Fruit fly (Drosophila melanogaster) whole organism, prepupa: ENCODE data around the gene Ets21C.

Source experiments
- Blimp-1 ChIP-seq: fragments of 200-800 bp; sonication (Bioruptor generic); optimal IDR thresholded peaks from 3 replicates; lab custom pipeline; 2017; ENCODE audit warnings: missing biosample characterization, missing genetic modification characterization, mild to moderate bottlenecking, moderate library complexity, missing genetic modification reagents
- CG10631 ChIP-seq: fragments of 200-800 bp; sonication (Bioruptor generic); optimal IDR thresholded peaks from 2 replicates; lab custom pipeline; 2016; ENCODE audit warnings: missing biosample characterization, missing genetic modification characterization
- CG10669 ChIP-seq: fragments of 200-800 bp; sonication (Bioruptor generic); optimal IDR thresholded peaks from 3 replicates; lab custom pipeline; 2018; ENCODE audit warnings: missing biosample characterization, mild to moderate bottlenecking, missing genetic modification characterization, moderate library complexity
- CG11762 ChIP-seq: fragments of 200-800 bp; sonication (Bioruptor generic); optimal IDR thresholded peaks from 3 replicates; lab custom pipeline; 2016; ENCODE audit warnings: missing biosample characterization, missing genetic modification characterization; ENCODE audit not compliant: insufficient read depth
- CG11902 ChIP-seq: fragments of 200-800 bp; sonication (Bioruptor generic); optimal IDR thresholded peaks from 3 replicates; lab custom pipeline; 2016; ENCODE audit warnings: missing biosample characterization, missing genetic modification characterization
- CG15336 ChIP-seq: fragments of 200-800 bp; sonication (Bioruptor generic); IDR thresholded peaks from 2 replicates; pipeline ENCODE4 v1.3.6; 2022; ENCODE audit warnings: missing biosample characterization, missing genetic modification characterization
- CG1621 ChIP-seq: fragments of 200-800 bp; sonication (Bioruptor generic); optimal IDR thresholded peaks from 3 replicates; lab custom pipeline; 2018; ENCODE audit warnings: missing biosample characterization, mild to moderate bottlenecking, missing genetic modification characterization
- CG16779 ChIP-seq: fragments of 200-800 bp; sonication (Bioruptor generic); optimal IDR thresholded peaks from 3 replicates; lab custom pipeline; 2017; ENCODE audit warnings: missing biosample characterization, mild to moderate bottlenecking, missing genetic modification characterization
- CG32006 ChIP-seq: fragments of 200-800 bp; sonication (Bioruptor generic); optimal IDR thresholded peaks from 3 replicates; lab custom pipeline; 2017; ENCODE audit warnings: missing biosample characterization, mild to moderate bottlenecking, missing genetic modification characterization
- CG3919 ChIP-seq: fragments of 200-800 bp; sonication (Bioruptor generic); optimal IDR thresholded peaks from 3 replicates; lab custom pipeline; 2016; ENCODE audit warnings: missing biosample characterization, missing genetic modification characterization
- CG6276 ChIP-seq: fragments of 200-800 bp; sonication (Bioruptor generic); optimal IDR thresholded peaks from 2 replicates; lab custom pipeline; 2017; ENCODE audit warnings: missing biosample characterization, mild to moderate bottlenecking, missing genetic modification characterization
- CG6792 ChIP-seq: fragments of 200-800 bp; sonication (Bioruptor generic); optimal IDR thresholded peaks from 3 replicates; lab custom pipeline; 2016; ENCODE audit warnings: missing biosample characterization, missing genetic modification characterization
- CG6854 ChIP-seq: fragments of 200-800 bp; sonication (Bioruptor generic); optimal IDR thresholded peaks from 2 replicates; lab custom pipeline; 2017; ENCODE audit warnings: missing biosample characterization, mild to moderate bottlenecking, missing genetic modification characterization
- CG7368 ChIP-seq: fragments of 200-800 bp; sonication (Bioruptor generic); optimal IDR thresholded peaks from 3 replicates; lab custom pipeline; 2016; ENCODE audit warnings: missing biosample characterization, missing genetic modification characterization
- CG8119 ChIP-seq: fragments of 200-800 bp; sonication (Bioruptor generic); IDR thresholded peaks from 3 replicates; pipeline ENCODE4 v1.3.6; 2022; ENCODE audit warnings: missing biosample characterization, missing genetic modification characterization
- CG8319 ChIP-seq: fragments of 200-800 bp; sonication (Bioruptor generic); optimal IDR thresholded peaks from 3 replicates; lab custom pipeline; 2016; ENCODE audit warnings: missing biosample characterization, missing genetic modification characterization
- CG8632 ChIP-seq: fragments of 200-800 bp; sonication (Bioruptor generic); optimal IDR thresholded peaks from 3 replicates; lab custom pipeline; 2016; ENCODE audit warnings: missing biosample characterization, missing genetic modification characterization
- CG9139 ChIP-seq: fragments of 200-800 bp; sonication (Bioruptor generic); optimal IDR thresholded peaks from 3 replicates; lab custom pipeline; 2017; ENCODE audit warnings: missing biosample characterization, mild to moderate bottlenecking, missing genetic modification characterization
- Ets21C ChIP-seq: fragments of 200-800 bp; sonication (Bioruptor generic); optimal IDR thresholded peaks from 3 replicates; lab custom pipeline; 2016; ENCODE audit warnings: missing biosample characterization, missing genetic modification characterization
- Ets96B ChIP-seq: fragments of 200-800 bp; optimal IDR thresholded peaks from 2 replicates; lab custom pipeline; 2019; ENCODE audit warnings: missing biosample characterization, mild to moderate bottlenecking, missing genetic modification characterization, moderate library complexity
- Gug ChIP-seq: fragments of 200-800 bp; sonication (Bioruptor generic); IDR thresholded peaks from 2 replicates; pipeline ENCODE4 v1.3.6; 2022; ENCODE audit warnings: missing biosample characterization, missing genetic modification characterization
- Hr38 ChIP-seq: sonication (Bioruptor generic); optimal IDR thresholded peaks from 2 replicates; lab custom pipeline; 2016; ENCODE audit warnings: missing biosample characterization, missing genetic modification characterization
- Hr39 ChIP-seq: fragments of 200-800 bp; sonication (Bioruptor generic); optimal IDR thresholded peaks from 2 replicates; lab custom pipeline; 2016; ENCODE audit warnings: missing biosample characterization, missing genetic modification characterization
- Hr4 ChIP-seq: fragments of 200-800 bp; sonication (Bioruptor generic); optimal IDR thresholded peaks from 3 replicates; lab custom pipeline; 2016; ENCODE audit warnings: missing biosample characterization, missing genetic modification characterization
- Lpt ChIP-seq: fragments of 200-800 bp; sonication (Bioruptor generic); optimal IDR thresholded peaks from 3 replicates; lab custom pipeline; 2016; ENCODE audit warnings: missing biosample characterization, missing genetic modification characterization
- Met ChIP-seq: fragments of 200-800 bp; sonication (Bioruptor generic); optimal IDR thresholded peaks from 3 replicates; lab custom pipeline; 2016; ENCODE audit warnings: missing biosample characterization, missing genetic modification characterization
- OdsH ChIP-seq: fragments of 200-800 bp; sonication (Bioruptor generic); optimal IDR thresholded peaks from 3 replicates; lab custom pipeline; 2016; ENCODE audit warnings: missing biosample characterization, missing genetic modification characterization
- Smox ChIP-seq: fragments of 200-800 bp; sonication (Bioruptor generic); optimal IDR thresholded peaks from 3 replicates; lab custom pipeline; 2016; ENCODE audit warnings: missing biosample characterization, missing genetic modification characterization
- Sox102F ChIP-seq: fragments of 200-800 bp; sonication (Bioruptor generic); optimal IDR thresholded peaks from 2 replicates; lab custom pipeline; 2016; ENCODE audit warnings: missing biosample characterization, mild to moderate bottlenecking, missing genetic modification characterization
- Sox14 ChIP-seq: fragments of 200-800 bp; sonication (Bioruptor generic); optimal IDR thresholded peaks from 3 replicates; lab custom pipeline; 2016; ENCODE audit warnings: missing biosample characterization, missing genetic modification characterization
- Sox15 ChIP-seq: fragments of 200-800 bp; sonication (Bioruptor generic); optimal IDR thresholded peaks from 3 replicates; lab custom pipeline; 2016; ENCODE audit warnings: missing biosample characterization, missing genetic modification characterization
- achi ChIP-seq: fragments of 200-800 bp; sonication (Bioruptor generic); optimal IDR thresholded peaks from 3 replicates; lab custom pipeline; 2016; ENCODE audit warnings: missing biosample characterization, missing genetic modification characterization
- acj6 ChIP-seq: fragments of 200-800 bp; sonication (Bioruptor generic); optimal IDR thresholded peaks from 3 replicates; lab custom pipeline; 2016; ENCODE audit warnings: missing biosample characterization, missing genetic modification characterization
- cyc ChIP-seq: fragments of 200-800 bp; sonication (Bioruptor generic); optimal IDR thresholded peaks from 3 replicates; lab custom pipeline; 2016; ENCODE audit warnings: missing biosample characterization, missing genetic modification characterization
- dac ChIP-seq: fragments of 200-800 bp; sonication (Bioruptor generic); optimal IDR thresholded peaks from 2 replicates; lab custom pipeline; 2017; ENCODE audit warnings: missing biosample characterization, mild to moderate bottlenecking, missing genetic modification characterization
- dsx ChIP-seq: fragments of 200-800 bp; optimal IDR thresholded peaks from 3 replicates; lab custom pipeline; 2019; ENCODE audit warnings: missing biosample characterization, mild to moderate bottlenecking, missing genetic modification characterization, moderate library complexity; ENCODE audit not compliant: poor library complexity, severe bottlenecking
- esn ChIP-seq: fragments of 200-800 bp; sonication (Bioruptor generic); optimal IDR thresholded peaks from 2 replicates; lab custom pipeline; 2016; ENCODE audit warnings: missing biosample characterization, mild to moderate bottlenecking, missing genetic modification characterization, moderate library complexity
- fd59A ChIP-seq: fragments of 200-800 bp; sonication (Bioruptor generic); optimal IDR thresholded peaks from 2 replicates; lab custom pipeline; 2017; ENCODE audit warnings: missing biosample characterization, mild to moderate bottlenecking, missing genetic modification characterization, missing genetic modification reagents
- fd85E ChIP-seq: fragments of 200-800 bp; sonication (Bioruptor generic); optimal IDR thresholded peaks from 3 replicates; lab custom pipeline; 2016; ENCODE audit warnings: missing biosample characterization, missing genetic modification characterization
- fkh ChIP-seq: fragments of 200-800 bp; sonication (Bioruptor generic); optimal IDR thresholded peaks from 3 replicates; lab custom pipeline; 2017; ENCODE audit warnings: missing biosample characterization, mild to moderate bottlenecking, missing genetic modification characterization, moderate library complexity
- lz ChIP-seq: fragments of 200-800 bp; sonication (Bioruptor generic); optimal IDR thresholded peaks from 3 replicates; lab custom pipeline; 2016; ENCODE audit warnings: missing biosample characterization, missing genetic modification characterization
- ss ChIP-seq, 2 experiments: fragments of 200-800 bp; sonication (Bioruptor generic); optimal IDR thresholded peaks; 2 replicates in 1 of 2; 3 replicates in 1 of 2; lab custom pipeline; 2017 to 2018; ENCODE audit warnings: mild to moderate bottlenecking in 2 of 2, missing biosample characterization in 2 of 2, missing genetic modification characterization in 2 of 2, moderate library complexity in 1 of 2
- svp ChIP-seq: fragments of 200-800 bp; sonication (Bioruptor generic); peaks from one replicate; lab custom pipeline; 2016; ENCODE audit warnings: missing biosample characterization, missing genetic modification characterization
- topi ChIP-seq: fragments of 200-800 bp; sonication (Bioruptor generic); optimal IDR thresholded peaks from 3 replicates; lab custom pipeline; 2016; ENCODE audit warnings: missing biosample characterization, missing genetic modification characterization
- vri ChIP-seq: fragments of 200-800 bp; sonication (Bioruptor generic); optimal IDR thresholded peaks from 3 replicates; lab custom pipeline; 2016; ENCODE audit warnings: missing biosample characterization, mild to moderate bottlenecking, missing genetic modification characterization

Gene Ets21C

DNA sequence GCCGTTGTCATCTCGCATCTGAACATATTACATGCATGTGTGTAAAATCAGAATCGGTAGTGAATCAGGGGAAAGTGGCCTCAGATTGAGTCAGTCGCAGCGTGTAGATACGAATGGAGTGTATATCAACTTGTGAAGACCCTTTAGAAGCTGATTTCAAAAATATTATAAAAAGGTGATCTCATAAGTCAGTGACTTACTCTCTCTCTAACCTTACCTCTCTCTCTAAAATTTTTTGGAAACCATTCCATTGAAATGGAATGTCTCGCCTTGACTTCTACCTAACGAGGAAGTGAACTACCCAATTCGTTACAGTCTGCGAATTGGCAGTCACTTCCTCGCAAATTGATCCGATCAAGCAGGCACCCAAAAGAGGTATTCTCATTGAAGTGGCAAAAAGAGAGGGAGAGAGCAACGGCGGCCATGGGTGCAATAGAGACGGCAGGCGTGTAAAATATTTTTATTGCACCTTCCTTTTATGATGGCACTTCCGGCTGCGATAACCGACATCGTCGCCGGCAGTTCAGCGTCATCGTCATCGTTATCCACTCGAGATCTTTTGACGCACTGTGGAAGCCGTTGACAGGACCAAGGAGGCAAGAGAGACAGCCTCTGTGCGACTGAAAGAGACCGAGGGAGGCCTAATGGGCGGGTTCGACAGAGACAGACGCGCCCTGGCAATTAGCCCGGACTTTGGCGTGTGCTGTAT lies 34.7 kb downstream of the Ets21C start (continued):
- TF ChIP-seq CG1621, result no peak
- no peak for TF ChIP-seq vri
- TF ChIP-seq Hr38, result no peak
- peak; percentile 68 for TF ChIP-seq esn (GFP tag; lab: Kevin White, UChicago)
- peak; percentile 23 for TF ChIP-seq OdsH
- peak; percentile 41 for TF ChIP-seq CG8632
- TF ChIP-seq CG16779 (tag; lab: Kevin White, UChicago), result no peak
- peak; percentile 24 for TF ChIP-seq achi (GFP tag; lab: Kevin White, UChicago)
- TF ChIP-seq Met (GFP tag; lab: Kevin White, UChicago), result peak; percentile 54
- no peak for TF ChIP-seq CG32006 (GFP tag; lab: Kevin White, UChicago)
- TF ChIP-seq svp, result peak; percentile 57
- TF ChIP-seq Sox102F (GFP tag; lab: Kevin White, UChicago), result peak; percentile 49
- TF ChIP-seq Blimp-1 (GFP tag; lab: Kevin White, UChicago), result peak; percentile 10
- peak; percentile 44 for TF ChIP-seq Smox (GFP tag; lab: Kevin White, UChicago)
- TF ChIP-seq Sox14 (GFP tag; lab: Kevin White, UChicago), result peak; percentile 12

DNA sequence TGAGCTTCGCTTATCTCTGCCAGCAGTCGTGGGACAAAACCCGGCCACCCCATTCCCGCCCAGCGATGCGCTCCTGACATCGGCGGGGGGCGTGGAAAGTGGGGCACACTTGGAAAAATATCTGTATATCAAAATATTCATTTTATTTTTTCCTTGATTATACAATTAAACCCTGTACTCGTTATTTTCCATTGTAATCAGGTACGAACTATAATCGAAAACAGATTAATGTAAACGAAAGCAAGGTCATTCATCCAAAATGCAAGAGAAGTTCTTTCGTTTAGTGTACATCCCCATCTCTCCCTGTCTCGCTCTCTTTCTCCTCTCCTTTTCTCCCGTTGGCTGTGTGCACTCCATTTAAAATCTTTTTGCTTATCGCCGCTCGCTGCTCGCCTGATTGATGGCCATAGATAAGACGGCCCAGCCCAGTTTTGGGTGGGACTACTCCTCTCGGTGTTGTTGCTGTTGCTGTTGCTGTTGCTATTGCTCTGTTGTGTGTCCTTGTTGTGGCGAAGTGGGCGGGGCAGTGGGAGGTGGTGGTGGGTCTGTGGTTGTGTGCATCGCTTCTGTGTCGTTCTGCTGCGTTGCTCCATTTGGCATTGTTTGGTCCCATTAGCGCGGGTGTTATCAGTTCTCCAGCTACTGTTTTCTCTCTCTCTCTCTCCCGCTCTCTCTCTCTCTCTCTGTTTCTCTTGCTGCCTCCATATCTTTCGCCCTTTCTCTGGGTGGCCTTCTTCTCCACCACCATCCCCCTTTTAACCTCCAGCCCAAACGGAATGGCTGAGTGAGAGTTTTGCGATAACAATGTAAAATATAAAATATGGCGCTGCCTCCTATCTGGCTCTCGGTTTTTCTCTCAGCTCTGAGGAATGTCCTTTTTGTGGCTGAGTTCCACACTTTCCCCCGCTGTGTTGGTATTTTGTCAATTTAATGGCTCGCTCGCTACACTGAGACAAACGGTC lies 36.4 kb downstream of the Ets21C start:
- TF ChIP-seq Hr38 (no peak), CG8119 (GFP tag; lab: Robert Waterston, UW) (peak; percentile 80), lz (GFP tag; lab: Kevin White, UChicago) (peak; percentile 73), Sox15 (GFP tag; lab: Kevin White, UChicago) (peak; percentile 63), Blimp-1 (GFP tag; lab: Kevin White, UChicago) (peak; percentile 28), CG3919 (peak; percentile 81), ss (GFP tag; optimal IDR thresholded peaks at IDR 0.05; lab: Kevin White, UChicago) (peak; percentile 14 to 59), fd85E (GFP tag; lab: Kevin White, UChicago) (peak; percentile 57), CG1621 (peak; percentile 76), CG10631 (GFP tag; lab: Kevin White, UChicago) (peak; percentile 76), CG32006 (GFP tag; lab: Kevin White, UChicago) (peak; percentile 79), CG11762 (GFP tag; lab: Kevin White, UChicago) (peak; percentile 63), Smox (GFP tag; lab: Kevin White, UChicago) (peak; percentile 77), Sox102F (GFP tag; lab: Kevin White, UChicago) (peak; percentile 78), OdsH (peak; percentile 78), CG7368 (GFP tag; lab: Kevin White, UChicago) (peak; percentile 73), Ets21C (GFP tag; lab: Kevin White, UChicago) (peak; percentile 86), fkh (GFP tag; lab: Kevin White, UChicago) (no peak), acj6 (peak; percentile 81), dac (GFP tag; lab: Kevin White, UChicago) (peak; percentile 38), CG8319 (GFP tag; lab: Kevin White, UChicago) (peak; percentile 58), CG6854 (no peak), CG11902 (GFP tag; lab: Kevin White, UChicago) (peak; percentile 78), Ets96B (peak; percentile 74), Lpt (GFP tag; lab: Kevin White, UChicago) (peak; percentile 49), topi (GFP tag; lab: Kevin White, UChicago) (peak; percentile 81), Hr4 (GFP tag; lab: Kevin White, UChicago) (peak; percentile 62), cyc (peak; percentile 81), CG9139 (GFP tag; lab: Kevin White, UChicago) (peak; percentile 27), dsx (GFP tag; lab: Kevin White, UChicago) (peak; percentile 65), CG10669 (GFP tag; lab: Kevin White, UChicago) (peak; percentile 76), fd59A (GFP tag; lab: Kevin White, UChicago) (peak; percentile 72), Hr39 (GFP tag; lab: Kevin White, UChicago) (peak; percentile 83), CG8632 (peak; percentile 66), vri (peak; percentile 31), Gug (peak; percentile 70), CG6276 (GFP tag; lab: Kevin White, UChicago) (peak; percentile 59), CG6792 (GFP tag; lab: Kevin White, UChicago) (peak; percentile 84), CG15336 (GFP tag; lab: Robert Waterston, UW) (peak; percentile 67)
